Worm (Caenorhabditis elegans) whole organism, L4 larva: ENCODE data around the gene C05E4.12.

Experiments
- F26F4.8 ChIP-seq: fragments of 200-800 bp; sonication (Bioruptor generic); conservative IDR thresholded peaks from 2 replicates; pipeline ENCODE4 v1.3.6; 2022; ENCODE audit warnings: missing genetic modification characterization, missing compliant biosample characterization
- R02D3.7 ChIP-seq: fragments of 150-350 bp; sonication (generic microtip); optimal IDR thresholded peaks from 3 replicates; lab custom pipeline; 2014; ENCODE audit warnings: missing biosample characterization, missing genetic modification characterization
- T20F7.1 ChIP-seq: fragments of 200-800 bp; sonication (Bioruptor generic); optimal IDR thresholded peaks from 2 replicates; lab custom pipeline; 2018; ENCODE audit warnings: mild to moderate bottlenecking, missing genetic modification characterization, missing compliant biosample characterization
- Y105C5A.15 ChIP-seq: fragments of 200-800 bp; sonication (Bioruptor generic); IDR thresholded peaks from 2 replicates; pipeline ENCODE4 v1.3.6; 2022; ENCODE audit warnings: missing genetic modification characterization, missing compliant biosample characterization
- Y48G9A.11 ChIP-seq: fragments of 200-800 bp; sonication (Bioruptor generic); IDR thresholded peaks from 2 replicates; pipeline ENCODE4 v1.3.6; 2022; ENCODE audit warnings: missing genetic modification reagents, missing genetic modification characterization, missing compliant biosample characterization
- Y5F2A.4 ChIP-seq: fragments of 200-800 bp; sonication (Bioruptor generic); optimal IDR thresholded peaks from 2 replicates; lab custom pipeline; 2018; ENCODE audit warnings: mild to moderate bottlenecking, missing genetic modification characterization, missing compliant biosample characterization
- ZK337.2 ChIP-seq: fragments of 200-800 bp; sonication (Bioruptor generic); IDR thresholded peaks from 2 replicates; pipeline ENCODE4 v1.3.6; 2022; ENCODE audit warnings: missing genetic modification reagents, missing genetic modification characterization, missing compliant biosample characterization
- ZK546.5 ChIP-seq, 2 experiments: sonication (generic microtip); optimal IDR thresholded peaks; 2 replicates each; lab custom pipeline; 2017; ENCODE audit warnings: missing biosample characterization in 2 of 2, missing genetic modification characterization in 2 of 2
- ama-1 ChIP-seq: fragments of 150-350 bp; optimal IDR thresholded peaks from 2 replicates; lab custom pipeline; 2014; ENCODE audit warnings: inconsistent platforms, mixed read lengths
- attf-4 ChIP-seq: sonication (generic microtip); optimal IDR thresholded peaks from 3 replicates; lab custom pipeline; 2017; ENCODE audit warnings: missing biosample characterization, missing genetic modification characterization
- ceh-20 ChIP-seq: fragments of 200-800 bp; sonication (Bioruptor generic); IDR thresholded peaks from 2 replicates; pipeline ENCODE4 v1.3.6; 2022; ENCODE audit warnings: missing genetic modification reagents, missing genetic modification characterization, missing compliant biosample characterization
- ceh-28 ChIP-seq: fragments of 150-350 bp; optimal IDR thresholded peaks from 2 replicates; lab custom pipeline; 2014; ENCODE audit warnings: missing biosample characterization, missing genetic modification reagents, missing genetic modification characterization
- ceh-32 ChIP-seq: sonication (generic microtip); optimal IDR thresholded peaks from 2 replicates; lab custom pipeline; 2016; ENCODE audit warnings: mild to moderate bottlenecking, missing genetic modification characterization, missing compliant biosample characterization; ENCODE audit not compliant: poor library complexity
- ctbp-1 ChIP-seq: fragments of 200-800 bp; sonication (Bioruptor generic); IDR thresholded peaks from 2 replicates; pipeline ENCODE4 v1.3.6; 2022; ENCODE audit warnings: missing genetic modification reagents, missing genetic modification characterization, missing compliant biosample characterization
- duxl-1 ChIP-seq: sonication (generic microtip); optimal IDR thresholded peaks from 2 replicates; lab custom pipeline; 2016; ENCODE audit warnings: mild to moderate bottlenecking, missing genetic modification characterization, moderate library complexity, missing compliant biosample characterization; ENCODE audit not compliant: poor library complexity
- egl-27 ChIP-seq: sonication (generic microtip); optimal IDR thresholded peaks from 3 replicates; lab custom pipeline; 2017; ENCODE audit warnings: missing biosample characterization, missing genetic modification reagents, missing genetic modification characterization
- egl-43 ChIP-seq: fragments of 200-800 bp; sonication (Bioruptor generic); IDR thresholded peaks from 2 replicates; pipeline ENCODE4 v1.3.6; 2022; ENCODE audit warnings: missing genetic modification reagents, missing genetic modification characterization, missing compliant biosample characterization
- hlh-11 ChIP-seq: fragments of 200-800 bp; sonication (Bioruptor generic); optimal IDR thresholded peaks from 2 replicates; lab custom pipeline; 2018; ENCODE audit warnings: mild to moderate bottlenecking, missing genetic modification characterization, missing compliant biosample characterization
- lin-29 ChIP-seq: fragments of 200-800 bp; sonication (Bioruptor generic); IDR thresholded peaks from 2 replicates; pipeline ENCODE4 v1.3.6; 2022; ENCODE audit warnings: missing genetic modification reagents, missing genetic modification characterization, missing compliant biosample characterization
- lin-38 ChIP-seq: fragments of 200-800 bp; sonication (Bioruptor generic); IDR thresholded peaks from 2 replicates; pipeline ENCODE4 v1.3.6; 2022; ENCODE audit warnings: missing genetic modification reagents, missing genetic modification characterization, missing compliant biosample characterization
- lin-39 ChIP-seq: fragments of 150-350 bp; optimal IDR thresholded peaks from 2 replicates; lab custom pipeline; 2014; ENCODE audit warnings: missing biosample characterization, missing genetic modification reagents, missing genetic modification characterization
- lir-3 ChIP-seq: sonication (generic microtip); optimal IDR thresholded peaks from 2 replicates; lab custom pipeline; 2016; ENCODE audit warnings: mild to moderate bottlenecking, missing genetic modification characterization, missing compliant biosample characterization
- lsy-2 ChIP-seq, 2 experiments: fragments of 150-350 bp in 1 of 2; sonication (generic microtip) in 1 of 2; optimal IDR thresholded peaks; 2 replicates each; lab custom pipeline; 2014 to 2017; ENCODE audit warnings: missing biosample characterization in 2 of 2, missing genetic modification characterization in 2 of 2
- madf-9 ChIP-seq: fragments of 200-800 bp; sonication (Bioruptor generic); conservative IDR thresholded peaks from 2 replicates; pipeline ENCODE4 v1.3.6; 2022; ENCODE audit warnings: missing genetic modification reagents, missing genetic modification characterization, missing compliant biosample characterization
- mdt-29 ChIP-seq: fragments of 200-800 bp; sonication (Bioruptor generic); IDR thresholded peaks from 2 replicates; pipeline ENCODE4 v1.3.6; 2022; ENCODE audit warnings: missing genetic modification reagents, missing genetic modification characterization, missing compliant biosample characterization
- mes-2 ChIP-seq: sonication (generic microtip); optimal IDR thresholded peaks from 2 replicates; lab custom pipeline; 2016; ENCODE audit warnings: missing genotype, mild to moderate bottlenecking, missing genetic modification characterization, missing compliant biosample characterization; ENCODE audit not compliant: poor library complexity, severe bottlenecking
- mxl-2 ChIP-seq: fragments of 200-800 bp; sonication (Bioruptor generic); conservative IDR thresholded peaks from 2 replicates; pipeline ENCODE4 v1.3.6; 2022; ENCODE audit warnings: missing genetic modification reagents, missing genetic modification characterization, missing compliant biosample characterization
- nhr-102 ChIP-seq: sonication (generic microtip); optimal IDR thresholded peaks from 2 replicates; lab custom pipeline; 2016; ENCODE audit warnings: mild to moderate bottlenecking, missing genetic modification characterization, moderate library complexity, missing compliant biosample characterization
- nhr-11 ChIP-seq: fragments of 150-350 bp; optimal IDR thresholded peaks from 2 replicates; lab custom pipeline; 2014; ENCODE audit warnings: missing biosample characterization, missing genetic modification characterization
- nhr-111 ChIP-seq: fragments of 200-800 bp; sonication (Bioruptor generic); optimal IDR thresholded peaks from 2 replicates; lab custom pipeline; 2018; ENCODE audit warnings: mild to moderate bottlenecking, missing genetic modification characterization, missing compliant biosample characterization
- nhr-25 ChIP-seq: sonication (generic microtip); optimal IDR thresholded peaks from 2 replicates; lab custom pipeline; 2017; ENCODE audit warnings: missing genetic modification characterization, mild to moderate bottlenecking, missing compliant biosample characterization, antibody characterized with exemption, moderate library complexity, borderline replicate concordance; ENCODE audit not compliant: insufficient read depth
- nhr-6 ChIP-seq: fragments of 150-350 bp; optimal IDR thresholded peaks from 2 replicates; lab custom pipeline; 2014; ENCODE audit warnings: missing biosample characterization, missing genetic modification characterization
- nhr-76 ChIP-seq: fragments of 150-350 bp; optimal IDR thresholded peaks from 2 replicates; lab custom pipeline; 2014; ENCODE audit warnings: missing biosample characterization, missing genetic modification characterization
- pqm-1 ChIP-seq: sonication (generic microtip); optimal IDR thresholded peaks from 2 replicates; lab custom pipeline; 2017; ENCODE audit warnings: missing biosample characterization, missing genetic modification characterization
- rbr-2 ChIP-seq: sonication (generic microtip); optimal IDR thresholded peaks from 2 replicates; lab custom pipeline; 2016; ENCODE audit warnings: missing genotype, missing genetic modification characterization, missing compliant biosample characterization
- saeg-2 ChIP-seq: fragments of 200-800 bp; sonication (Bioruptor generic); IDR thresholded peaks from 2 replicates; pipeline ENCODE4 v1.3.6; 2022; ENCODE audit warnings: missing genetic modification reagents, missing genetic modification characterization, missing compliant biosample characterization
- skn-1 ChIP-seq: fragments of 150-350 bp; optimal IDR thresholded peaks from 2 replicates; lab custom pipeline; 2014; ENCODE audit warnings: missing biosample characterization, missing genetic modification characterization
- spr-1 ChIP-seq: sonication (generic microtip); optimal IDR thresholded peaks from 2 replicates; lab custom pipeline; 2016; ENCODE audit warnings: mild to moderate bottlenecking, missing genetic modification characterization, missing compliant biosample characterization
- tra-1 ChIP-seq: fragments of 200-800 bp; sonication (Bioruptor generic); IDR thresholded peaks from 2 replicates; pipeline ENCODE4 v1.3.6; 2022; ENCODE audit warnings: missing genetic modification reagents, missing genetic modification characterization, missing compliant biosample characterization
- unc-62 ChIP-seq, 3 experiments: fragments of 150-350 bp in 1 of 3; sonication (generic microtip); optimal IDR thresholded peaks in 2 of 3; peaks in 1 of 3; 1 replicate in 1 of 3; 2 replicates in 2 of 3; lab custom pipeline; 2014 to 2017; ENCODE audit warnings: missing biosample characterization in 3 of 3, missing genetic modification characterization in 3 of 3, missing genetic modification reagents in 3 of 3, missing genotype in 1 of 3
- zag-1 ChIP-seq: fragments of 150-350 bp; optimal IDR thresholded peaks from 2 replicates; lab custom pipeline; 2014; ENCODE audit warnings: missing biosample characterization, missing genetic modification characterization
- zip-2 ChIP-seq: fragments of 150-350 bp; optimal IDR thresholded peaks from 2 replicates; lab custom pipeline; 2014; ENCODE audit warnings: missing biosample characterization, missing genetic modification characterization
- ztf-11 ChIP-seq: fragments of 150-350 bp; optimal IDR thresholded peaks from 2 replicates; lab custom pipeline; 2014; ENCODE audit warnings: missing biosample characterization, missing genetic modification characterization

C05E4.12 gene

DNA sequence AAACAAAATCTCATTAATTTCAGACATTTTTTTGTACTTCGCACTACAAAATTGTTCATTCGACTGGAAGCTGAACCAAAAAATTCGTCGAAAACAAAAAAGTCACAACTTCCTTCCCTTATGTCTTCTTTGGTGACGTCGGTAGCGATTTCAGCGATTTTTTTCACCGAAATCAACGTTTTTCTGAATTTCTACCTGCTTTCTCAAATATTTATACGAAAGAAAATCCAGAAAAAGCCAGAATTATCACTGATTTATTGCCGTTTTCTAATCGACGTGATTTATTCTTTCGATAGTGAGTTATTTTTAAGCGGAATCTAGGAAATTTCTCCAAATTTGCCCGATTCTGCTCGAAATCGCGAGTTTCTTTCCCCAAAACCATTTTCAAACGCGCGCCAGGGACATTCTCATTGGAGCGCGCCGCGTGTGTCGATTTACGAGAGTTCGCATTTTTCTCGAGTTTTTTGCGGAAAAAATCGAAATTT is 13.1 kb upstream of the C05E4.12 start, which contains the start of gene srbc-58 (continued):
- no peak for TF ChIP-seq unc-62 (GFP tag; optimal IDR thresholded peaks at IDR 0.05 in 1 of 2; lab: Kevin White, UChicago)
- no peak for TF ChIP-seq unc-62 (tag; optimal IDR thresholded peaks at IDR 0.05; lab: Kevin White, UChicago)
- no peak for TF ChIP-seq pqm-1 (tag; lab: Kevin White, UChicago)
- TF ChIP-seq spr-1 (tag; lab: Kevin White, UChicago) = no peak
- no peak for TF ChIP-seq Y48G9A.11
- no peak for TF ChIP-seq attf-4
- TF ChIP-seq saeg-2 (GFP tag; lab: Robert Waterston, UW) = no peak
- TF ChIP-seq nhr-102 (tag; lab: Kevin White, UChicago) = no peak
- no peak for TF ChIP-seq ZK546.5 (tag; optimal IDR thresholded peaks at IDR 0.05; lab: Kevin White, UChicago)
- no peak for TF ChIP-seq egl-27 (tag; lab: Kevin White, UChicago)
- TF ChIP-seq tra-1 = no peak
- peak; percentile 60 for TF ChIP-seq R02D3.7 (tag; lab: Kevin White, UChicago)
- no peak for TF ChIP-seq ceh-32 (tag; lab: Kevin White, UChicago)
- no peak for TF ChIP-seq T20F7.1 (GFP tag; lab: Kevin White, UChicago)
- no peak for TF ChIP-seq nhr-111 (GFP tag; lab: Kevin White, UChicago)
- no peak for TF ChIP-seq Y5F2A.4 (GFP tag; lab: Kevin White, UChicago)
- no peak for TF ChIP-seq mes-2 (tag; lab: Kevin White, UChicago)
- no peak for TF ChIP-seq skn-1
- TF ChIP-seq nhr-76 (tag; lab: Kevin White, UChicago) = no peak
- TF ChIP-seq lin-38 (GFP tag; lab: Robert Waterston, UW) = peak; percentile 87
- TF ChIP-seq lsy-2 (tag; optimal IDR thresholded peaks at IDR 0.05; lab: Kevin White, UChicago) = peak in 1 of 2 experiments; percentile 52
- TF ChIP-seq Y105C5A.15 (GFP tag; lab: Robert Waterston, UW) = no peak
- TF ChIP-seq mdt-29 (GFP tag; lab: Robert Waterston, UW) = no peak
- TF ChIP-seq ztf-11 (tag; lab: Kevin White, UChicago) = no peak
- TF ChIP-seq hlh-11 (tag; lab: Kevin White, UChicago) = no peak
- no peak for TF ChIP-seq lir-3 (tag; lab: Kevin White, UChicago)
- TF ChIP-seq lin-29 (GFP tag; lab: Robert Waterston, UW) = no peak
- TF ChIP-seq nhr-6 = no peak
- peak; percentile 69 for TF ChIP-seq ama-1 (lab: Kevin White, UChicago)
- TF ChIP-seq egl-43 (GFP tag; lab: Robert Waterston, UW) = no peak
- TF ChIP-seq rbr-2 = peak; percentile 21
- TF ChIP-seq nhr-25 (tag; lab: Kevin White, UChicago) = no peak
- no peak for TF ChIP-seq lin-39
- TF ChIP-seq F26F4.8 (GFP tag; lab: Robert Waterston, UW) = no peak
- no peak for TF ChIP-seq ceh-20 (GFP tag; lab: Robert Waterston, UW)
- no peak for TF ChIP-seq mxl-2 (GFP tag; lab: Robert Waterston, UW)
- TF ChIP-seq nhr-11 (tag; lab: Kevin White, UChicago) = no peak
- TF ChIP-seq ZK337.2 (GFP tag; lab: Robert Waterston, UW) = no peak
- TF ChIP-seq madf-9 (GFP tag; lab: Robert Waterston, UW) = no peak
- TF ChIP-seq zip-2 (tag; lab: Kevin White, UChicago) = no peak
- TF ChIP-seq ceh-28 (tag; lab: Kevin White, UChicago) = no peak
- TF ChIP-seq ctbp-1 (GFP tag; lab: Robert Waterston, UW) = 0 out of 2 replicates have a peak, but pooled peaks have one; percentile 21
- no peak for TF ChIP-seq duxl-1 (tag; lab: Kevin White, UChicago)
- no peak for TF ChIP-seq zag-1 (tag; lab: Kevin White, UChicago)
